Worm (Caenorhabditis elegans) whole organism, midembryonic: ENCODE data around the gene zfp-1.

Experiments
- T22C8.4 ChIP-seq: fragments of 200-800 bp; sonication (Bioruptor generic); IDR thresholded peaks from 2 replicates; pipeline ENCODE4 v1.3.6; 2022; ENCODE audit warnings: missing genetic modification characterization, missing compliant biosample characterization
- cog-1 ChIP-seq: sonication (generic microtip); optimal IDR thresholded peaks from 2 replicates; lab custom pipeline; 2016; ENCODE audit warnings: missing genetic modification characterization, missing compliant biosample characterization
- flt-1 ChIP-seq: fragments of 200-800 bp; sonication (Bioruptor generic); IDR thresholded peaks from 2 replicates; pipeline ENCODE4 v1.3.6; 2022; ENCODE audit warnings: missing genetic modification characterization, missing compliant biosample characterization
- klf-2 ChIP-seq: fragments of 200-800 bp; sonication (Bioruptor generic); conservative IDR thresholded peaks from 2 replicates; pipeline ENCODE4 v1.3.6; 2022; ENCODE audit warnings: missing genetic modification reagents, missing genetic modification characterization, missing compliant biosample characterization
- med-1 ChIP-seq: sonication (generic microtip); optimal IDR thresholded peaks from 2 replicates; lab custom pipeline; 2017; ENCODE audit warnings: missing genetic modification characterization, mild to moderate bottlenecking, missing compliant biosample characterization, antibody characterized with exemption, missing genetic modification reagents; ENCODE audit not compliant: insufficient read depth
- ref-1 ChIP-seq: fragments of 200-800 bp; sonication (Bioruptor generic); conservative IDR thresholded peaks from 2 replicates; pipeline ENCODE4 v1.3.6; 2022; ENCODE audit warnings: missing genetic modification reagents, missing genetic modification characterization, missing compliant biosample characterization
- tab-1 ChIP-seq: fragments of 200-800 bp; sonication (Bioruptor generic); IDR thresholded peaks from 2 replicates; pipeline ENCODE4 v1.3.6; 2022; ENCODE audit warnings: missing genetic modification characterization, missing compliant biosample characterization
- ztf-23 ChIP-seq: fragments of 200-800 bp; sonication (Bioruptor generic); IDR thresholded peaks from 2 replicates; pipeline ENCODE4 v1.3.6; 2022; ENCODE audit warnings: missing genetic modification reagents, missing genetic modification characterization, missing compliant biosample characterization
- ztf-29 ChIP-seq: fragments of 200-800 bp; sonication (Bioruptor generic); IDR thresholded peaks from 2 replicates; pipeline ENCODE4 v1.3.6; 2022; ENCODE audit warnings: missing genetic modification reagents, missing genetic modification characterization, missing compliant biosample characterization

DNA sequence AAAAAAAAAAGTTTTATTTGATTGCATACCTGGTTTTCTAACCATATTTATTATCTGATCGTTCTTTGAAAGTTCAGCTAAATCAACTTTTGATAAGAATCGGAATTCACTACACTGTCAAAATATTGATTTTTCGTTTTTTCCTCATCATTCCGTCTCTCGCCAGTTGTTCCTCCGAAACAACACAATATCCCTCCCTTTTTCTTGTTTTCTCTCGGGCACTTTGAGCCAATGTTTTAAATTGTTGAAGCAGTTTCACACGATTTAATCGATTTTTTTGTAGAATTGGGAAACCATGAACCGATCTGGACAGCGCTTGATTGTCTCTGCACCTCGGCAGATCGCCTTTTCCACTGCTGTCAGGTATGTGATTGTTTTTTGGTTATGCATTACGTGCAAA lies 22.1 kb upstream of the zfp-1 start, which contains the start of gene K02D10.1:
- no peak for TF ChIP-seq med-1 (GFP tag; lab: Kevin White, UChicago)
- no peak for TF ChIP-seq klf-2
- TF ChIP-seq ref-1: no peak
- TF ChIP-seq ztf-29: no peak
- no peak for TF ChIP-seq flt-1
- TF ChIP-seq cog-1: no peak
- peak; percentile 50; the same call in 1 of the 2 replicates for TF ChIP-seq T22C8.4 (GFP tag; lab: Robert Waterston, UW)
- TF ChIP-seq tab-1 (GFP tag; lab: Robert Waterston, UW): no peak
- TF ChIP-seq ztf-23: no peak
